Worm (Caenorhabditis elegans) whole organism, young adult: ENCODE results near the gene try-5.

ENCODE experiments used
- B0035.1 ChIP-seq: sonication (generic microtip); optimal IDR thresholded peaks from 2 replicates; lab custom pipeline; 2016; ENCODE audit warnings: missing genetic modification characterization, mild to moderate bottlenecking, missing compliant biosample characterization, missing genotype, missing genetic modification reagents
- B0336.3 ChIP-seq: fragments of 200-800 bp; sonication (Bioruptor generic); IDR thresholded peaks from 2 replicates; pipeline ENCODE4 v1.3.6; 2022; ENCODE audit warnings: missing genetic modification characterization, missing compliant biosample characterization
- C06A6.2 ChIP-seq: fragments of 200-800 bp; sonication (Bioruptor generic); conservative IDR thresholded peaks from 2 replicates; pipeline ENCODE4 v1.3.6; 2022; ENCODE audit warnings: missing genetic modification characterization, missing compliant biosample characterization
- F22D6.2 ChIP-seq: sonication (generic microtip); optimal IDR thresholded peaks from 2 replicates; lab custom pipeline; 2016; ENCODE audit warnings: mild to moderate bottlenecking, missing genetic modification characterization, missing compliant biosample characterization
- F37B4.10 ChIP-seq: fragments of 200-800 bp; sonication (Bioruptor generic); IDR thresholded peaks from 2 replicates; pipeline ENCODE4 v1.3.6; 2022; ENCODE audit warnings: missing genetic modification characterization, missing compliant biosample characterization
- F39B2.1 ChIP-seq: fragments of 200-800 bp; sonication (Bioruptor generic); IDR thresholded peaks from 2 replicates; pipeline ENCODE4 v1.3.6; 2022; ENCODE audit warnings: missing genetic modification reagents, missing genetic modification characterization, missing compliant biosample characterization
- F52B5.7 ChIP-seq: sonication (generic microtip); optimal IDR thresholded peaks from 2 replicates; lab custom pipeline; 2016; ENCODE audit warnings: mild to moderate bottlenecking, missing genetic modification characterization, missing compliant biosample characterization
- F57A8.1 ChIP-seq: fragments of 200-800 bp; sonication (Bioruptor generic); optimal IDR thresholded peaks from 2 replicates; lab custom pipeline; 2018; ENCODE audit warnings: mild to moderate bottlenecking, missing genetic modification characterization, moderate library complexity, missing compliant biosample characterization
- Y53F4B.3 ChIP-seq: fragments of 200-800 bp; sonication (Bioruptor generic); IDR thresholded peaks from 2 replicates; pipeline ENCODE4 v1.3.6; 2022; ENCODE audit warnings: missing genetic modification reagents, missing genetic modification characterization, missing compliant biosample characterization
- Y56A3A.18 ChIP-seq: fragments of 200-800 bp; sonication (Bioruptor generic); IDR thresholded peaks from 2 replicates; pipeline ENCODE4 v1.3.6; 2022; ENCODE audit warnings: missing genetic modification reagents, missing genetic modification characterization, missing compliant biosample characterization
- Y67H2A.10 ChIP-seq: fragments of 200-800 bp; sonication (Bioruptor generic); conservative IDR thresholded peaks from 2 replicates; pipeline ENCODE4 v1.3.6; 2022; ENCODE audit warnings: missing genetic modification reagents, missing genetic modification characterization, missing compliant biosample characterization
- Y79H2A.3 ChIP-seq: fragments of 200-800 bp; sonication (Bioruptor generic); conservative IDR thresholded peaks from 2 replicates; pipeline ENCODE4 v1.3.6; 2022; ENCODE audit warnings: missing genetic modification reagents, missing genetic modification characterization, missing compliant biosample characterization
- ZK185.1 ChIP-seq: sonication (generic microtip); optimal IDR thresholded peaks from 2 replicates; lab custom pipeline; 2016; ENCODE audit warnings: mild to moderate bottlenecking, missing genetic modification characterization, missing compliant biosample characterization; ENCODE audit not compliant: poor library complexity, severe bottlenecking
- akir-1 ChIP-seq: fragments of 200-800 bp; sonication (Bioruptor generic); optimal IDR thresholded peaks from 2 replicates; lab custom pipeline; 2018; ENCODE audit warnings: mild to moderate bottlenecking, missing genetic modification characterization, moderate library complexity, missing compliant biosample characterization
- aptf-2 ChIP-seq: fragments of 200-800 bp; sonication (Bioruptor generic); conservative IDR thresholded peaks from 2 replicates; pipeline ENCODE4 v1.3.6; 2022; ENCODE audit warnings: missing genetic modification reagents, missing genetic modification characterization, missing compliant biosample characterization
- atf-7 ChIP-seq: sonication (generic microtip); optimal IDR thresholded peaks from 2 replicates; lab custom pipeline; 2017; ENCODE audit warnings: mild to moderate bottlenecking, missing genetic modification characterization, missing compliant biosample characterization
- athp-1 ChIP-seq: sonication (generic microtip); optimal IDR thresholded peaks from 2 replicates; lab custom pipeline; 2017; ENCODE audit warnings: mild to moderate bottlenecking, missing genetic modification characterization, missing compliant biosample characterization
- attf-5 ChIP-seq: fragments of 200-800 bp; sonication (Bioruptor generic); optimal IDR thresholded peaks from 2 replicates; lab custom pipeline; 2018; ENCODE audit warnings: mild to moderate bottlenecking, missing genetic modification characterization, missing compliant biosample characterization
- cebp-2 ChIP-seq: fragments of 200-800 bp; sonication (Bioruptor generic); IDR thresholded peaks from 2 replicates; pipeline ENCODE4 v1.3.6; 2022; ENCODE audit warnings: missing genetic modification characterization, missing compliant biosample characterization
- ceh-100 ChIP-seq: fragments of 200-800 bp; sonication (Bioruptor generic); IDR thresholded peaks from 2 replicates; pipeline ENCODE4 v1.3.6; 2022; ENCODE audit warnings: missing genetic modification reagents, missing genetic modification characterization, missing compliant biosample characterization
- ceh-27 ChIP-seq: fragments of 200-800 bp; sonication (Bioruptor generic); optimal IDR thresholded peaks from 2 replicates; lab custom pipeline; 2018; ENCODE audit warnings: mild to moderate bottlenecking, missing genetic modification characterization, moderate library complexity, missing compliant biosample characterization
- die-1 ChIP-seq: sonication (generic microtip); optimal IDR thresholded peaks from 2 replicates; lab custom pipeline; 2016; ENCODE audit warnings: missing genotype, mild to moderate bottlenecking, missing genetic modification characterization, missing compliant biosample characterization
- dox-1 ChIP-seq: fragments of 200-800 bp; sonication (Bioruptor generic); IDR thresholded peaks from 2 replicates; pipeline ENCODE4 v1.3.6; 2022; ENCODE audit warnings: missing genetic modification reagents, missing genetic modification characterization, missing compliant biosample characterization
- gei-17 ChIP-seq: fragments of 200-800 bp; sonication (Bioruptor generic); optimal IDR thresholded peaks from 2 replicates; lab custom pipeline; 2018; ENCODE audit warnings: mild to moderate bottlenecking, missing genetic modification characterization, missing compliant biosample characterization
- him-1 ChIP-seq: sonication (generic microtip); optimal IDR thresholded peaks from 2 replicates; lab custom pipeline; 2016; ENCODE audit warnings: missing genotype, missing genetic modification reagents, missing genetic modification characterization, missing compliant biosample characterization
- hlh-12 ChIP-seq: sonication (generic microtip); optimal IDR thresholded peaks from 2 replicates; lab custom pipeline; 2016; ENCODE audit warnings: missing genetic modification characterization, missing compliant biosample characterization
- lin-40 ChIP-seq: sonication (generic microtip); optimal IDR thresholded peaks from 2 replicates; lab custom pipeline; 2016; ENCODE audit warnings: missing genetic modification characterization, mild to moderate bottlenecking, missing compliant biosample characterization, missing genotype, missing genetic modification reagents
- lin-54 ChIP-seq: fragments of 200-800 bp; sonication (Bioruptor generic); optimal IDR thresholded peaks from 2 replicates; lab custom pipeline; 2018; ENCODE audit warnings: mild to moderate bottlenecking, missing genetic modification characterization, missing compliant biosample characterization
- lsl-1 ChIP-seq: fragments of 200-800 bp; sonication (Bioruptor generic); optimal IDR thresholded peaks from 2 replicates; lab custom pipeline; 2018; ENCODE audit warnings: mild to moderate bottlenecking, missing genetic modification characterization, moderate library complexity, missing compliant biosample characterization
- mcd-1 ChIP-seq: fragments of 200-800 bp; sonication (Bioruptor generic); IDR thresholded peaks from 2 replicates; pipeline ENCODE4 v1.3.6; 2022; ENCODE audit warnings: missing genetic modification reagents, missing genetic modification characterization, missing compliant biosample characterization
- mel-28 ChIP-seq: sonication (generic microtip); optimal IDR thresholded peaks from 2 replicates; lab custom pipeline; 2016; ENCODE audit warnings: borderline replicate concordance, mild to moderate bottlenecking, missing genetic modification characterization, missing compliant biosample characterization
- mxl-1 ChIP-seq: sonication (generic microtip); optimal IDR thresholded peaks from 2 replicates; lab custom pipeline; 2016; ENCODE audit warnings: missing genetic modification characterization, missing compliant biosample characterization
- nhr-120 ChIP-seq: fragments of 200-800 bp; sonication (Bioruptor generic); IDR thresholded peaks from 2 replicates; pipeline ENCODE4 v1.3.6; 2022; ENCODE audit warnings: missing genetic modification characterization, missing compliant biosample characterization
- pbrm-1 ChIP-seq: fragments of 200-800 bp; sonication (Bioruptor generic); IDR thresholded peaks from 2 replicates; pipeline ENCODE4 v1.3.6; 2022; ENCODE audit warnings: missing genetic modification reagents, missing genetic modification characterization, missing compliant biosample characterization
- rcor-1 ChIP-seq: fragments of 200-800 bp; sonication (Bioruptor generic); IDR thresholded peaks from 2 replicates; pipeline ENCODE4 v1.3.6; 2022; ENCODE audit warnings: missing genetic modification reagents, missing genetic modification characterization, missing compliant biosample characterization
- repo-1 ChIP-seq: sonication (generic microtip); optimal IDR thresholded peaks from 2 replicates; lab custom pipeline; 2017; ENCODE audit warnings: mild to moderate bottlenecking, missing genetic modification characterization, missing compliant biosample characterization
- rpc-1 ChIP-seq, 2 experiments: fragments of 150-350 bp in 1 of 2; sonication (generic microtip) in 1 of 2; optimal IDR thresholded peaks; 2 replicates each; lab custom pipeline; 2014 to 2018; ENCODE audit warnings: missing biosample characterization in 1 of 2, missing genetic modification characterization in 1 of 2, missing genetic modification reagents in 1 of 2, missing genotype in 1 of 2
- snpc-1.1 ChIP-seq: sonication (generic microtip); optimal IDR thresholded peaks from 2 replicates; lab custom pipeline; 2017; ENCODE audit warnings: missing genetic modification characterization, mild to moderate bottlenecking, missing compliant biosample characterization, antibody characterized with exemption, moderate library complexity, missing genotype, missing genetic modification reagents; ENCODE audit not compliant: insufficient read depth
- snpc-1.3 ChIP-seq: sonication (generic microtip); optimal IDR thresholded peaks from 2 replicates; lab custom pipeline; 2017; ENCODE audit warnings: missing genetic modification characterization, mild to moderate bottlenecking, missing compliant biosample characterization, antibody characterized with exemption, moderate library complexity, missing genotype, missing genetic modification reagents; ENCODE audit not compliant: insufficient read depth
- snpc-4 ChIP-seq, 5 experiments: fragments of 150-350 bp in 1 of 5; sonication (generic microtip) in 4 of 5; optimal IDR thresholded peaks; 2 replicates each; lab custom pipeline; 2014 to 2018; ENCODE audit warnings: missing genetic modification characterization in 5 of 5, missing biosample characterization in 3 of 5, antibody characterized with exemption in 2 of 5, mild to moderate bottlenecking in 2 of 5, missing compliant biosample characterization in 2 of 5, missing genotype in 2 of 5, moderate library complexity in 2 of 5, missing genetic modification reagents in 1 of 5
- tbx-9 ChIP-seq: sonication (generic microtip); optimal IDR thresholded peaks from 2 replicates; lab custom pipeline; 2016; ENCODE audit warnings: borderline replicate concordance, missing genetic modification characterization, inconsistent platforms, missing compliant biosample characterization
- xnd-1 ChIP-seq: sonication (generic microtip); optimal IDR thresholded peaks from 2 replicates; lab custom pipeline; 2016; ENCODE audit warnings: missing genotype, missing genetic modification reagents, missing genetic modification characterization, missing compliant biosample characterization
- zfh-2 ChIP-seq: fragments of 200-800 bp; sonication (Bioruptor generic); conservative IDR thresholded peaks from 2 replicates; pipeline ENCODE4 v1.3.6; 2022; ENCODE audit warnings: missing genetic modification reagents, missing genetic modification characterization, missing compliant biosample characterization
- ztf-18 ChIP-seq: sonication (generic microtip); optimal IDR thresholded peaks from 2 replicates; lab custom pipeline; 2016; ENCODE audit warnings: missing genotype, mild to moderate bottlenecking, missing genetic modification characterization, missing compliant biosample characterization
- ztf-25 ChIP-seq: fragments of 200-800 bp; sonication (Bioruptor generic); IDR thresholded peaks from 2 replicates; pipeline ENCODE4 v1.3.6; 2022; ENCODE audit warnings: missing genetic modification reagents, missing genetic modification characterization, missing compliant biosample characterization
- ztf-26 ChIP-seq: sonication (generic microtip); optimal IDR thresholded peaks from 2 replicates; lab custom pipeline; 2017; ENCODE audit warnings: missing genetic modification characterization, missing compliant biosample characterization
- ztf-3 ChIP-seq: fragments of 200-800 bp; sonication (Bioruptor generic); optimal IDR thresholded peaks from 2 replicates; lab custom pipeline; 2018; ENCODE audit warnings: mild to moderate bottlenecking, missing genetic modification characterization, missing compliant biosample characterization

try-5 gene

ce11 chrV:9340318-9340717 is 6.5 kb upstream of the try-5 start (continued):
- TF ChIP-seq mcd-1 (GFP tag; lab: Robert Waterston, UW) (peak; percentile 49; the same call in 1 of the 2 replicates), F22D6.2 (tag; lab: Kevin White, UChicago) (no peak), Y67H2A.10 (GFP tag; lab: Robert Waterston, UW) (0 out of 2 replicates have a peak, but pooled peaks have one; percentile 24), F37B4.10 (GFP tag; lab: Robert Waterston, UW) (peak; percentile 94), zfh-2 (GFP tag; lab: Robert Waterston, UW) (0 out of 2 replicates have a peak, but pooled peaks have one; percentile 4), athp-1 (tag; lab: Kevin White, UChicago) (no peak), dox-1 (peak; percentile 58; the same call in 1 of the 2 replicates), nhr-120 (GFP tag; lab: Robert Waterston, UW) (0 out of 2 replicates have a peak, but pooled peaks have one; percentile 43), attf-5 (no peak), C06A6.2 (peak; percentile 80), gei-17 (GFP tag; lab: Kevin White, UChicago) (no peak), akir-1 (GFP tag; lab: Kevin White, UChicago) (no peak), F39B2.1 (GFP tag; lab: Robert Waterston, UW) (peak; percentile 50; the same call in 1 of the 2 replicates), die-1 (no peak), rcor-1 (GFP tag; lab: Robert Waterston, UW) (no peak; the same call in 1 of the 2 replicates), mxl-1 (tag; lab: Kevin White, UChicago) (peak; percentile 23), repo-1 (tag; lab: Kevin White, UChicago) (peak; percentile 75), snpc-4 (GFP tag; optimal IDR thresholded peaks at IDR 0.05; lab: Kevin White, UChicago) (no peak), snpc-4 (tag; optimal IDR thresholded peaks at IDR 0.05; lab: Kevin White, UChicago) (no peak), rpc-1 (optimal IDR thresholded peaks at IDR 0.05; lab: Kevin White, UChicago) (no peak), rpc-1 (tag; optimal IDR thresholded peaks at IDR 0.05; lab: Kevin White, UChicago) (no peak), ZK185.1 (no peak), F57A8.1 (GFP tag; lab: Kevin White, UChicago) (no peak), Y56A3A.18 (GFP tag; lab: Robert Waterston, UW) (peak; percentile 94), lin-40 (no peak), Y79H2A.3 (peak; percentile 92), mel-28 (tag; lab: Kevin White, UChicago) (peak; percentile 21), ztf-25 (peak; percentile 70; the same call in 1 of the 2 replicates), him-1 (tag; lab: Kevin White, UChicago) (no peak), ztf-18 (tag; lab: Kevin White, UChicago) (no peak), Y53F4B.3 (GFP tag; lab: Robert Waterston, UW) (peak; percentile 36; the same call in 1 of the 2 replicates), snpc-1.1 (tag; lab: Kevin White, UChicago) (no peak), xnd-1 (tag; lab: Kevin White, UChicago) (no peak), ztf-3 (GFP tag; lab: Kevin White, UChicago) (no peak), ceh-100 (GFP tag; lab: Robert Waterston, UW) (peak; percentile 72), tbx-9 (tag; lab: Kevin White, UChicago) (no peak), ceh-27 (no peak), pbrm-1 (peak; percentile 80), B0035.1 (tag; lab: Kevin White, UChicago) (no peak), lin-54 (GFP tag; lab: Kevin White, UChicago) (no peak), snpc-1.3 (tag; lab: Kevin White, UChicago) (no peak), lsl-1 (GFP tag; lab: Kevin White, UChicago) (no peak), B0336.3 (GFP tag; lab: Robert Waterston, UW) (peak; percentile 52), aptf-2 (GFP tag; lab: Robert Waterston, UW) (0 out of 2 replicates have a peak, but pooled peaks have one; percentile 27), atf-7 (tag; lab: Kevin White, UChicago) (peak; percentile 16), F52B5.7 (no peak), ztf-26 (tag; lab: Kevin White, UChicago) (no peak), hlh-12 (tag; lab: Kevin White, UChicago) (no peak), cebp-2 (GFP tag; lab: Robert Waterston, UW) (peak; percentile 97)
